Worm (Caenorhabditis elegans) whole organism, young adult: ENCODE results near the gene F13E6.2.

ENCODE experiments used
- Y95B8A.8 ChIP-seq: fragments of 200-800 bp; sonication (Bioruptor generic); IDR thresholded peaks from 2 replicates; pipeline ENCODE4 v1.3.6; 2022; ENCODE audit warnings: missing genetic modification reagents, missing genetic modification characterization, missing compliant biosample characterization
- ama-1 ChIP-seq, 3 experiments: fragments of 150-350 bp in 1 of 3; sonication (generic microtip) in 2 of 3; optimal IDR thresholded peaks; 2 replicates each; lab custom pipeline; 2014 to 2018; ENCODE audit warnings: missing biosample characterization in 2 of 3, missing genetic modification characterization in 2 of 3, missing genetic modification reagents in 2 of 3
- ets-4 ChIP-seq: fragments of 200-800 bp; sonication (Bioruptor generic); optimal IDR thresholded peaks from 2 replicates; lab custom pipeline; 2018; ENCODE audit warnings: mild to moderate bottlenecking, missing genetic modification characterization, missing compliant biosample characterization
- lsl-1 ChIP-seq: fragments of 200-800 bp; sonication (Bioruptor generic); optimal IDR thresholded peaks from 2 replicates; lab custom pipeline; 2018; ENCODE audit warnings: mild to moderate bottlenecking, missing genetic modification characterization, moderate library complexity, missing compliant biosample characterization
- madf-3 ChIP-seq: fragments of 200-800 bp; sonication (Bioruptor generic); IDR thresholded peaks from 2 replicates; pipeline ENCODE4 v1.3.6; 2022; ENCODE audit warnings: missing genetic modification reagents, missing genetic modification characterization, missing compliant biosample characterization
- rcor-1 ChIP-seq: fragments of 200-800 bp; sonication (Bioruptor generic); IDR thresholded peaks from 2 replicates; pipeline ENCODE4 v1.3.6; 2022; ENCODE audit warnings: missing genetic modification reagents, missing genetic modification characterization, missing compliant biosample characterization
- snpc-1.3 ChIP-seq: sonication (generic microtip); optimal IDR thresholded peaks from 2 replicates; lab custom pipeline; 2017; ENCODE audit warnings: missing genetic modification characterization, mild to moderate bottlenecking, missing compliant biosample characterization, antibody characterized with exemption, moderate library complexity, missing genotype, missing genetic modification reagents; ENCODE audit not compliant: insufficient read depth
- snpc-3.4 ChIP-seq: sonication (generic microtip); optimal IDR thresholded peaks from 2 replicates; lab custom pipeline; 2017; ENCODE audit warnings: missing genetic modification characterization, mild to moderate bottlenecking, missing compliant biosample characterization, antibody characterized with exemption, moderate library complexity, missing genotype, missing genetic modification reagents
- snpc-4 ChIP-seq, 5 experiments: fragments of 150-350 bp in 1 of 5; sonication (generic microtip) in 4 of 5; optimal IDR thresholded peaks; 2 replicates each; lab custom pipeline; 2014 to 2018; ENCODE audit warnings: missing genetic modification characterization in 5 of 5, missing biosample characterization in 3 of 5, antibody characterized with exemption in 2 of 5, mild to moderate bottlenecking in 2 of 5, missing compliant biosample characterization in 2 of 5, missing genotype in 2 of 5, moderate library complexity in 2 of 5, missing genetic modification reagents in 1 of 5

DNA sequence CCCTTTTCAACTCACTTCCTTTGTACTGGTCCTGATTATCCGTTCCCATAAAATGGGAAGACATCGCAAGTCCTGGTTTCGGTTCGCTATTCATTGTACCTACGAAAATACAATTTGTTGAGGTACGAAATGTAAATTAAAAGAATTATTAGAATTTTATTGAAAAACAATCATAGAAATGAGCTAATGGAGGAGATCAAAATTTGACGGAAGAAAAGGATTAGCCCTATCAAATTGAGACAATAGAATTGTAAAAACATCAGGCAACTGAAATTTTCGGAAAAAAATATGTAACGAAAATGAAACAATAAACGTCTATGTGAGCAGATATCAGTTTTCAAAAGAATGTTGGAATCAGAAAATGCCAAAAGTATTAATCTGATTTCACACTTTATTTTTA lies 47.9 kb upstream of the F13E6.2 start, which contains the start of gene mbr-1:
- TF ChIP-seq snpc-3.4 (tag; lab: Kevin White, UChicago): no peak
- no peak for TF ChIP-seq lsl-1 (GFP tag; lab: Kevin White, UChicago)
- no peak for TF ChIP-seq rcor-1 (GFP tag; lab: Robert Waterston, UW)
- no peak for TF ChIP-seq Y95B8A.8 (GFP tag; lab: Robert Waterston, UW)
- no peak for TF ChIP-seq ets-4 (GFP tag; lab: Kevin White, UChicago)
- TF ChIP-seq snpc-4 (GFP tag; optimal IDR thresholded peaks at IDR 0.05; lab: Kevin White, UChicago): no peak
- no peak for TF ChIP-seq snpc-4 (tag; optimal IDR thresholded peaks at IDR 0.05; lab: Kevin White, UChicago)
- TF ChIP-seq ama-1 (optimal IDR thresholded peaks at IDR 0.05; lab: Kevin White, UChicago): no peak
- TF ChIP-seq ama-1 (GFP tag; optimal IDR thresholded peaks at IDR 0.05; lab: Kevin White, UChicago): no peak
- no peak for TF ChIP-seq snpc-1.3
- no peak for TF ChIP-seq madf-3 (GFP tag; lab: Robert Waterston, UW)
